Worm (Caenorhabditis elegans): ENCODE data around the gene psmd-9.

- TF ChIP-seq aly-2 (tag; optimal IDR thresholded peaks at IDR 0.05) (no peak), ztf-11 (tag; optimal IDR thresholded peaks at IDR 0.05) (no peak), lsy-2 (tag; optimal IDR thresholded peaks at IDR 0.05) (no peak), ztf-1 (GFP tag; conservative IDR thresholded peaks at IDR 0.05) (no peak), mdl-1 (tag; optimal IDR thresholded peaks at IDR 0.05) (no peak), ztf-4 (tag; optimal IDR thresholded peaks at IDR 0.05) (no peak), skn-1 (tag; optimal IDR thresholded peaks at IDR 0.05) (no peak)
Measured at ce11 chrII:6926054-6926453, 24.2 kb downstream of the psmd-9 start.

Measured in whole organism, L2 larva.